Worm (Caenorhabditis elegans) whole organism, young adult: ENCODE data around the gene igeg-2.

ENCODE experiments used
- B0035.1 ChIP-seq: sonication (generic microtip); optimal IDR thresholded peaks from 2 replicates; lab custom pipeline; 2016; ENCODE audit warnings: missing genetic modification characterization, mild to moderate bottlenecking, missing compliant biosample characterization, missing genotype, missing genetic modification reagents
- F49E8.2 ChIP-seq: sonication (generic microtip); optimal IDR thresholded peaks from 3 replicates; lab custom pipeline; 2017; ENCODE audit warnings: missing genetic modification characterization, mild to moderate bottlenecking, missing compliant biosample characterization, antibody characterized with exemption, moderate library complexity; ENCODE audit not compliant: insufficient read depth
- attf-3 ChIP-seq: fragments of 200-800 bp; sonication (Bioruptor generic); conservative IDR thresholded peaks from 2 replicates; pipeline ENCODE4 v1.3.6; 2022; ENCODE audit warnings: missing genetic modification reagents, missing genetic modification characterization, missing compliant biosample characterization
- bed-1 ChIP-seq: fragments of 200-800 bp; sonication (Bioruptor generic); IDR thresholded peaks from 2 replicates; pipeline ENCODE4 v1.3.6; 2022; ENCODE audit warnings: missing genetic modification reagents, missing genetic modification characterization, missing compliant biosample characterization
- ceh-40 ChIP-seq: fragments of 200-800 bp; sonication (Bioruptor generic); IDR thresholded peaks from 2 replicates; pipeline ENCODE4 v1.3.6; 2022; ENCODE audit warnings: missing genetic modification characterization, missing compliant biosample characterization
- die-1 ChIP-seq: sonication (generic microtip); optimal IDR thresholded peaks from 2 replicates; lab custom pipeline; 2016; ENCODE audit warnings: missing genotype, mild to moderate bottlenecking, missing genetic modification characterization, missing compliant biosample characterization
- dox-1 ChIP-seq: fragments of 200-800 bp; sonication (Bioruptor generic); IDR thresholded peaks from 2 replicates; pipeline ENCODE4 v1.3.6; 2022; ENCODE audit warnings: missing genetic modification reagents, missing genetic modification characterization, missing compliant biosample characterization
- dpl-1 ChIP-seq: fragments of 150-350 bp; optimal IDR thresholded peaks from 2 replicates; lab custom pipeline; 2014; ENCODE audit warnings: missing biosample characterization, missing genetic modification reagents, missing genetic modification characterization
- egl-44 ChIP-seq: fragments of 200-800 bp; sonication (Bioruptor generic); IDR thresholded peaks from 2 replicates; pipeline ENCODE4 v1.3.6; 2022; ENCODE audit warnings: missing genetic modification reagents, missing genetic modification characterization, missing compliant biosample characterization
- ets-4 ChIP-seq: fragments of 200-800 bp; sonication (Bioruptor generic); optimal IDR thresholded peaks from 2 replicates; lab custom pipeline; 2018; ENCODE audit warnings: mild to moderate bottlenecking, missing genetic modification characterization, missing compliant biosample characterization
- him-1 ChIP-seq: sonication (generic microtip); optimal IDR thresholded peaks from 2 replicates; lab custom pipeline; 2016; ENCODE audit warnings: missing genotype, missing genetic modification reagents, missing genetic modification characterization, missing compliant biosample characterization
- madf-3 ChIP-seq: fragments of 200-800 bp; sonication (Bioruptor generic); IDR thresholded peaks from 2 replicates; pipeline ENCODE4 v1.3.6; 2022; ENCODE audit warnings: missing genetic modification reagents, missing genetic modification characterization, missing compliant biosample characterization
- nfya-1 ChIP-seq: sonication (generic microtip); optimal IDR thresholded peaks from 2 replicates; lab custom pipeline; 2017; ENCODE audit warnings: antibody characterized with exemption, missing compliant biosample characterization, missing genetic modification characterization, borderline replicate concordance; ENCODE audit not compliant: insufficient read depth
- pbrm-1 ChIP-seq: fragments of 200-800 bp; sonication (Bioruptor generic); IDR thresholded peaks from 2 replicates; pipeline ENCODE4 v1.3.6; 2022; ENCODE audit warnings: missing genetic modification reagents, missing genetic modification characterization, missing compliant biosample characterization

DNA sequence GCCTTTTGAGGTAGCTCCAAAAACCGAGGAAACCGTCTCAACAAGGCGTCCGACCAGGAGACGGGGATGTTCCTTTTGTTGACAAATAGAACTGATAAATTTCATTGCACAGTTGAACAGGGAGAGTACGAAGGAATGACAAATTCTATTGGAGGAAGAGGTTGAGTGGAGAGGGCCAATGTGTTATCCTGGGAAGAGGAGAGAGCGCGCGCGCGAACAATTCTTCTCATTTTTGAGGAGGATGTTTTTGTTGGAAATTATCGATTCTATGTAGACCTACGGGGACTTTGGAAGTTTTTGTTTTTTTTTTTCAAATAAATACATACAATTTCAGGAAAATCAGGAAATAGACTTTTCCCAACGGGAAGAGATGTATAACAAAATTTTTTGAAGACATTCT, 8.7 kb downstream of the igeg-2 start:
- TF ChIP-seq ets-4 (GFP tag; lab: Kevin White, UChicago) = no peak
- no peak for TF ChIP-seq nfya-1 (tag; lab: Kevin White, UChicago)
- no peak for TF ChIP-seq pbrm-1 (GFP tag; lab: Robert Waterston, UW)
- TF ChIP-seq F49E8.2 = no peak
- TF ChIP-seq dpl-1 (GFP tag; lab: Kevin White, UChicago) = no peak
- TF ChIP-seq B0035.1 (tag; lab: Kevin White, UChicago) = no peak
- no peak for TF ChIP-seq egl-44 (GFP tag; lab: Robert Waterston, UW)
- TF ChIP-seq die-1 (tag; lab: Kevin White, UChicago) = no peak
- no peak for TF ChIP-seq ceh-40
- no peak for TF ChIP-seq dox-1 (GFP tag; lab: Robert Waterston, UW)
- TF ChIP-seq him-1 = no peak
- no peak for TF ChIP-seq madf-3 (GFP tag; lab: Robert Waterston, UW)
- TF ChIP-seq bed-1 (GFP tag; lab: Robert Waterston, UW) = no peak
- no peak for TF ChIP-seq attf-3 (GFP tag; lab: Robert Waterston, UW)
